Fruit fly (Drosophila melanogaster): ENCODE data around the gene CG5391.

Gene CG5391

DNA sequence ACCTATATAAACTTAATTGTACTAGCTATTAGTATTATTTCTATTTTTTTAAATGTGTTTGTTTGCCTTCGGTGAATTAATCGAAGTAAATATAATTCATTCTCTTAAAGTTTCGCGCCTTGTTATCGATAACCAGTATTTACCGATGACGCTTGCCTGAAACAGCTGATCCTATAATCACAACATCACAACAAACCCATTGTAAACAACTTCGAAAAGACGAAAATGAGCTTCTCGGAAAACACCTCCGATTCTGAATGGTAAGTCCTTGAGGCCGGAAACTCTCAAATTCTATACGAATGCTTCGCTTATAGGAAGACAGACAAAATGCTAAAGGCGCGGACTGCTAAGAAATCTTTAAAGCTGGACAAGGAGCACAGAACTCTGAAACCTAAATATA is 46.0 kb upstream of the CG5391 start, which contains the start of gene CG34149 (continued):
- peak; percentile 53; the same call in 1 of the 3 replicates for TF ChIP-seq CG34224 (GFP tag; IDR thresholded peaks at IDR 0.05; ENCODE audit: partially characterized antibody)
- TF ChIP-seq Bteb2 (GFP tag; optimal IDR thresholded peaks at IDR 0.05), result no peak
- TF ChIP-seq Sox102F (GFP tag; optimal IDR thresholded peaks at IDR 0.05), result no peak
- TF ChIP-seq Asciz (GFP tag; optimal IDR thresholded peaks at IDR 0.05), result no peak
- no peak for TF ChIP-seq zf30C (GFP tag; optimal IDR thresholded peaks at IDR 0.05)
- TF ChIP-seq CG1529 (GFP tag; optimal IDR thresholded peaks at IDR 0.05), result no peak
- no peak for TF ChIP-seq CG11560 (tag; IDR thresholded peaks at IDR 0.05)
- TF ChIP-seq danr (GFP tag; IDR thresholded peaks at IDR 0.05), result no peak
- no peak for TF ChIP-seq NfI (GFP tag; optimal IDR thresholded peaks at IDR 0.05)
- no peak for TF ChIP-seq bigmax (GFP tag; optimal IDR thresholded peaks at IDR 0.05)
- no peak for TF ChIP-seq hb (GFP tag; IDR thresholded peaks at IDR 0.05; ENCODE audit: partially characterized antibody)
- TF ChIP-seq CG17912 (GFP tag; optimal IDR thresholded peaks at IDR 0.05), result no peak
- no peak for TF ChIP-seq zfh2 (GFP tag; optimal IDR thresholded peaks at IDR 0.05)
- TF ChIP-seq Ssrp (tag; optimal IDR thresholded peaks at IDR 0.05), result no peak
- TF ChIP-seq luna (GFP tag; optimal IDR thresholded peaks at IDR 0.05), result no peak
- no peak for TF ChIP-seq CG31365 (tag; optimal IDR thresholded peaks at IDR 0.05)
- no peak for TF ChIP-seq CG1233 (GFP tag; optimal IDR thresholded peaks at IDR 0.05)
- no peak for TF ChIP-seq wek (GFP tag; optimal IDR thresholded peaks at IDR 0.05)
- no peak for TF ChIP-seq Eip74EF (GFP tag; optimal IDR thresholded peaks at IDR 0.05)
- TF ChIP-seq CG9797 (GFP tag; optimal IDR thresholded peaks at IDR 0.05), result no peak
- no peak for TF ChIP-seq CG15479 (GFP tag; optimal IDR thresholded peaks at IDR 0.05)
- no peak for TF ChIP-seq D (optimal IDR thresholded peaks at IDR 0.05)
- no peak for TF ChIP-seq D (GFP tag; optimal IDR thresholded peaks at IDR 0.05)
- TF ChIP-seq CG15514 (GFP tag; optimal IDR thresholded peaks at IDR 0.05), result no peak
- TF ChIP-seq sna (GFP tag; IDR thresholded peaks at IDR 0.05; ENCODE audit: partially characterized antibody), result peak; percentile 47
- no peak for TF ChIP-seq dan (GFP tag; IDR thresholded peaks at IDR 0.05)
- no peak for TF ChIP-seq CG4424 (GFP tag; optimal IDR thresholded peaks at IDR 0.05)
- TF ChIP-seq Nf-YA (GFP tag; IDR thresholded peaks at IDR 0.05), result no peak
- TF ChIP-seq croc (GFP tag; conservative IDR thresholded peaks at IDR 0.05), result no peak
- no peak for TF ChIP-seq Poxn (GFP tag; IDR thresholded peaks at IDR 0.05)
- peak; percentile 61 for TF ChIP-seq bbx (GFP tag; IDR thresholded peaks at IDR 0.05; ENCODE audit: partially characterized antibody)
- no peak for TF ChIP-seq ase (GFP tag; IDR thresholded peaks at IDR 0.05)
- no peak for TF ChIP-seq disco-r (GFP tag; optimal IDR thresholded peaks at IDR 0.05)
- no peak for TF ChIP-seq lilli (GFP tag; optimal IDR thresholded peaks at IDR 0.05)
- no peak for TF ChIP-seq rib (GFP tag; IDR thresholded peaks at IDR 0.05)
- TF ChIP-seq jigr1 (GFP tag; IDR thresholded peaks at IDR 0.05), result no peak
- TF ChIP-seq CG12155 (GFP tag; optimal IDR thresholded peaks at IDR 0.05), result no peak
- TF ChIP-seq slou (GFP tag; optimal IDR thresholded peaks at IDR 0.05), result no peak
- no peak for TF ChIP-seq cad (GFP tag; optimal IDR thresholded peaks at IDR 0.05)
- TF ChIP-seq CG8924 (tag; optimal IDR thresholded peaks at IDR 0.05), result no peak
- no peak for TF ChIP-seq NC2α (GFP tag; optimal IDR thresholded peaks at IDR 0.05)

dm6 chr3R:22375674-22376073 is 41.7 kb upstream of the CG5391 start, which contains the start of gene CG18596:
CG18596 (plus strand) TSS chr3R:22375923.
- TF ChIP-seq ara (GFP tag; IDR thresholded peaks at IDR 0.05), result no peak
- TF ChIP-seq CG3995 (GFP tag; optimal IDR thresholded peaks at IDR 0.05), result peak; percentile 10
- TF ChIP-seq Dref (GFP tag; IDR thresholded peaks at IDR 0.05), result peak; percentile 64
- no peak for TF ChIP-seq Dfd (GFP tag; optimal IDR thresholded peaks at IDR 0.05)
- TF ChIP-seq H2.0 (GFP tag; IDR thresholded peaks at IDR 0.05), result no peak
- peak; percentile 78 for TF ChIP-seq Sry-δ (GFP tag; optimal IDR thresholded peaks at IDR 0.05)
- peak; percentile 98 for TF ChIP-seq Dll (GFP tag; IDR thresholded peaks at IDR 0.05; ENCODE audit: partially characterized antibody)
- TF ChIP-seq lmd (GFP tag; IDR thresholded peaks at IDR 0.05), result no peak
- TF ChIP-seq Dp (GFP tag; optimal IDR thresholded peaks at IDR 0.05), result peak; percentile 80
- TF ChIP-seq hb (GFP tag; IDR thresholded peaks at IDR 0.05; ENCODE audit: partially characterized antibody), result peak; percentile 78
- peak; percentile 86; the same call in 2 of the 3 replicates for TF ChIP-seq Opbp (GFP tag; IDR thresholded peaks at IDR 0.05; ENCODE audit: partially characterized antibody)
- no peak for TF ChIP-seq esg (GFP tag; conservative IDR thresholded peaks at IDR 0.05)
- no peak for TF ChIP-seq Rfx (GFP tag; IDR thresholded peaks at IDR 0.05)
- peak; percentile 56 for TF ChIP-seq YL-1 (GFP tag; optimal IDR thresholded peaks at IDR 0.05)

Data from whole organism, embryonic.